Fruit fly (Drosophila melanogaster) whole organism, embryonic: ENCODE measurements around the gene 5-HT2B.
A peak's percentile ranks its signal among the peaks of the same experiment; 100 is the strongest.

ENCODE experiments used
- Atf-2 ChIP-seq: fragments of 200-800 bp; sonication (Bioruptor generic); optimal IDR thresholded peaks from 2 replicates; lab custom pipeline; 2016; ENCODE audit warnings: missing biosample characterization, missing genetic modification characterization
- BtbVII ChIP-seq: fragments of 200-800 bp; sonication (Bioruptor generic); optimal IDR thresholded peaks from 3 replicates; lab custom pipeline; 2017; ENCODE audit warnings: missing biosample characterization, mild to moderate bottlenecking, missing genetic modification characterization
- CG10543 ChIP-seq: fragments of 200-800 bp; sonication (Bioruptor generic); optimal IDR thresholded peaks from 3 replicates; lab custom pipeline; 2017; ENCODE audit warnings: missing biosample characterization, mild to moderate bottlenecking, missing genetic modification characterization, moderate library complexity
- CG12236 ChIP-seq: fragments of 200-800 bp; sonication (Bioruptor generic); optimal IDR thresholded peaks from 2 replicates; lab custom pipeline; 2016; ENCODE audit warnings: missing biosample characterization, missing genetic modification characterization
- CG12744 ChIP-seq: fragments of 200-800 bp; sonication (Bioruptor generic); optimal IDR thresholded peaks from 2 replicates; lab custom pipeline; 2016; ENCODE audit warnings: missing biosample characterization, missing genetic modification characterization
- CG15073 ChIP-seq: fragments of 200-800 bp; sonication (Bioruptor generic); optimal IDR thresholded peaks from 2 replicates; lab custom pipeline; 2016; ENCODE audit warnings: missing biosample characterization, missing genetic modification characterization
- CG1529 ChIP-seq: fragments of 200-800 bp; sonication (Bioruptor generic); optimal IDR thresholded peaks from 3 replicates; lab custom pipeline; 2018; ENCODE audit warnings: missing biosample characterization, missing genetic modification characterization
- CG15479 ChIP-seq: fragments of 200-800 bp; sonication (Bioruptor generic); optimal IDR thresholded peaks from 3 replicates; lab custom pipeline; 2019; ENCODE audit warnings: missing biosample characterization, mild to moderate bottlenecking, missing genetic modification characterization, moderate library complexity
- CG1602 ChIP-seq: fragments of 200-800 bp; sonication (Bioruptor generic); optimal IDR thresholded peaks from 3 replicates; lab custom pipeline; 2016; ENCODE audit warnings: missing biosample characterization, missing genetic modification characterization
- CG16815 ChIP-seq: fragments of 200-800 bp; sonication (Bioruptor generic); optimal IDR thresholded peaks from 3 replicates; lab custom pipeline; 2017; ENCODE audit warnings: missing biosample characterization, mild to moderate bottlenecking, missing genetic modification characterization
- CG17802 ChIP-seq: fragments of 200-800 bp; sonication (Bioruptor generic); optimal IDR thresholded peaks from 2 replicates; lab custom pipeline; 2018; ENCODE audit warnings: missing biosample characterization, mild to moderate bottlenecking, missing genetic modification characterization, moderate library complexity
- CG2202 ChIP-seq: fragments of 200-800 bp; sonication (Bioruptor generic); optimal IDR thresholded peaks from 2 replicates; lab custom pipeline; 2018; ENCODE audit warnings: missing biosample characterization, mild to moderate bottlenecking, missing genetic modification characterization
- CG30403 ChIP-seq: fragments of 200-800 bp; sonication (Bioruptor generic); optimal IDR thresholded peaks from 3 replicates; lab custom pipeline; 2016; ENCODE audit warnings: missing biosample characterization, missing genetic modification characterization
- CG33557 ChIP-seq: fragments of 200-800 bp; sonication (Bioruptor generic); optimal IDR thresholded peaks from 2 replicates; lab custom pipeline; 2019; ENCODE audit warnings: missing biosample characterization, mild to moderate bottlenecking, missing genetic modification characterization, moderate library complexity
- CG3726 ChIP-seq: fragments of 200-800 bp; sonication (Bioruptor generic); IDR thresholded peaks from 3 replicates; pipeline ENCODE4, ENCODE4 v1.3.6; 2022; ENCODE audit warnings: missing biosample characterization, missing genetic modification characterization
- CG42726 ChIP-seq: fragments of 200-800 bp; sonication (Bioruptor generic); IDR thresholded peaks from 2 replicates; pipeline ENCODE4 v1.3.6; 2022; ENCODE audit warnings: missing biosample characterization, missing genetic modification characterization; ENCODE audit not compliant: partially characterized antibody
- CG4617 ChIP-seq: fragments of 200-800 bp; sonication (Bioruptor generic); optimal IDR thresholded peaks from 3 replicates; lab custom pipeline; 2016; ENCODE audit warnings: missing biosample characterization, missing genetic modification characterization, borderline replicate concordance
- CG4820 ChIP-seq: fragments of 200-800 bp; sonication (Bioruptor generic); optimal IDR thresholded peaks from 3 replicates; lab custom pipeline; 2016; ENCODE audit warnings: missing biosample characterization, missing genetic modification characterization
- CG4854 ChIP-seq: fragments of 200-800 bp; sonication (Bioruptor generic); optimal IDR thresholded peaks from 2 replicates; lab custom pipeline; 2016; ENCODE audit warnings: missing biosample characterization, missing genetic modification characterization, inconsistent platforms
- CG5180 ChIP-seq: fragments of 200-800 bp; sonication (Bioruptor generic); optimal IDR thresholded peaks from 3 replicates; lab custom pipeline; 2017; ENCODE audit warnings: missing biosample characterization, missing genetic modification characterization, mild to moderate bottlenecking, moderate library complexity, missing genetic modification reagents
- CG5953 ChIP-seq: fragments of 200-800 bp; sonication (Bioruptor generic); IDR thresholded peaks from 2 replicates; pipeline ENCODE4 v1.3.6; 2022; ENCODE audit warnings: missing biosample characterization, missing genetic modification characterization
- CG6175 ChIP-seq: fragments of 200-800 bp; sonication (Bioruptor generic); IDR thresholded peaks from 3 replicates; pipeline ENCODE4 v1.3.6; 2022; ENCODE audit warnings: missing biosample characterization, missing genetic modification characterization
- CG7987 ChIP-seq: fragments of 200-800 bp; sonication (Bioruptor generic); optimal IDR thresholded peaks from 2 replicates; lab custom pipeline; 2018; ENCODE audit warnings: missing biosample characterization, mild to moderate bottlenecking, missing genetic modification characterization, moderate library complexity
- CTCF ChIP-seq: fragments of 200-800 bp; sonication (Bioruptor generic); optimal IDR thresholded peaks from 2 replicates; lab custom pipeline; 2017; ENCODE audit warnings: missing biosample characterization, mild to moderate bottlenecking, missing genetic modification characterization, moderate library complexity
- Camta ChIP-seq: fragments of 200-800 bp; sonication (Bioruptor generic); optimal IDR thresholded peaks from 2 replicates; lab custom pipeline; 2016; ENCODE audit warnings: missing biosample characterization, missing genetic modification characterization
- CrebB ChIP-seq: fragments of 200-800 bp; sonication (Bioruptor generic); optimal IDR thresholded peaks from 3 replicates; lab custom pipeline; 2018; ENCODE audit warnings: missing biosample characterization, mild to moderate bottlenecking, missing genetic modification characterization
- Eip74EF ChIP-seq, 2 experiments: fragments of 200-800 bp in 1 of 2; fragments of >200 bp in 1 of 2; sonication (Bioruptor generic) in 1 of 2; optimal IDR thresholded peaks; 2 replicates each; lab custom pipeline; 2017 to 2019; ENCODE audit warnings: missing biosample characterization in 2 of 2, missing genetic modification characterization in 2 of 2, mild to moderate bottlenecking in 1 of 2, moderate library complexity in 1 of 2
- Hey ChIP-seq: fragments of 200-800 bp; sonication (Bioruptor generic); optimal IDR thresholded peaks from 3 replicates; lab custom pipeline; 2018; ENCODE audit warnings: missing biosample characterization, mild to moderate bottlenecking, missing genetic modification characterization
- Myb ChIP-seq: fragments of 200-800 bp; sonication (Bioruptor generic); optimal IDR thresholded peaks from 2 replicates; lab custom pipeline; 2016; ENCODE audit warnings: missing biosample characterization, missing genetic modification characterization
- NK7.1 ChIP-seq: fragments of 200-800 bp; sonication (Bioruptor generic); optimal IDR thresholded peaks from 3 replicates; lab custom pipeline; 2016; ENCODE audit warnings: missing biosample characterization, missing genetic modification characterization
- Six4 ChIP-seq: fragments of 200-800 bp; sonication (Bioruptor generic); optimal IDR thresholded peaks from 2 replicates; lab custom pipeline; 2016; ENCODE audit warnings: missing biosample characterization, missing genetic modification characterization
- ab ChIP-seq: fragments of 200-800 bp; sonication (Bioruptor generic); optimal IDR thresholded peaks from 2 replicates; lab custom pipeline; 2016; ENCODE audit warnings: missing biosample characterization, missing genetic modification characterization
- ap ChIP-seq: fragments of 200-800 bp; sonication (Bioruptor generic); IDR thresholded peaks from 2 replicates; pipeline ENCODE4 v1.3.6; 2022; ENCODE audit warnings: missing biosample characterization, missing genetic modification characterization
- da ChIP-seq: fragments of 200-800 bp; sonication (Bioruptor generic); optimal IDR thresholded peaks from 2 replicates; lab custom pipeline; 2016; ENCODE audit warnings: missing biosample characterization, missing genetic modification characterization
- danr ChIP-seq: fragments of 200-800 bp; sonication (Bioruptor generic); IDR thresholded peaks from 2 replicates; pipeline ENCODE4 v1.3.6; 2022; ENCODE audit warnings: missing biosample characterization, missing genetic modification characterization
- dpn ChIP-seq, 2 experiments: fragments of 200-800 bp; sonication (Bioruptor generic); optimal IDR thresholded peaks; 3 replicates each; lab custom pipeline; 2016; ENCODE audit warnings: missing biosample characterization in 2 of 2, missing genetic modification characterization in 2 of 2
- fd3F ChIP-seq: fragments of 200-800 bp; sonication (Bioruptor generic); optimal IDR thresholded peaks from 2 replicates; lab custom pipeline; 2018; ENCODE audit warnings: missing biosample characterization, mild to moderate bottlenecking, missing genetic modification characterization, moderate library complexity
- grau ChIP-seq: fragments of 200-800 bp; optimal IDR thresholded peaks from 3 replicates; lab custom pipeline; 2019; ENCODE audit warnings: missing biosample characterization, mild to moderate bottlenecking, missing genetic modification characterization, moderate library complexity
- jing ChIP-seq: fragments of 200-800 bp; sonication (Bioruptor generic); optimal IDR thresholded peaks from 2 replicates; lab custom pipeline; 2018; ENCODE audit warnings: missing biosample characterization, mild to moderate bottlenecking, missing genetic modification characterization
- nmo ChIP-seq: fragments of 200-800 bp; sonication (Bioruptor generic); optimal IDR thresholded peaks from 2 replicates; lab custom pipeline; 2018; ENCODE audit warnings: missing biosample characterization, mild to moderate bottlenecking, missing genetic modification characterization, moderate library complexity
- pros ChIP-seq: fragments of 200-800 bp; sonication (Bioruptor generic); optimal IDR thresholded peaks from 3 replicates; lab custom pipeline; 2019; ENCODE audit warnings: missing biosample characterization, mild to moderate bottlenecking, missing genetic modification characterization, moderate library complexity
- psq ChIP-seq: fragments of 200-800 bp; sonication (Bioruptor generic); optimal IDR thresholded peaks from 2 replicates; lab custom pipeline; 2017; ENCODE audit warnings: missing biosample characterization, missing genetic modification characterization
- pum ChIP-seq: fragments of 200-800 bp; sonication (Bioruptor generic); optimal IDR thresholded peaks from 2 replicates; lab custom pipeline; 2016; ENCODE audit warnings: missing biosample characterization, missing genetic modification characterization
- rib ChIP-seq: fragments of 200-800 bp; sonication (Bioruptor generic); IDR thresholded peaks from 2 replicates; pipeline ENCODE4 v1.3.6; 2022; ENCODE audit warnings: missing biosample characterization, missing genetic modification characterization
- run ChIP-seq: fragments of 200-800 bp; sonication (Bioruptor generic); optimal IDR thresholded peaks from 3 replicates; lab custom pipeline; 2018; ENCODE audit warnings: missing biosample characterization, mild to moderate bottlenecking, missing genetic modification characterization
- schlank ChIP-seq: fragments of 200-800 bp; sonication (Bioruptor generic); optimal IDR thresholded peaks from 2 replicates; lab custom pipeline; 2018; ENCODE audit warnings: missing biosample characterization, mild to moderate bottlenecking, missing genetic modification characterization
- sd ChIP-seq: fragments of 200-800 bp; sonication (Bioruptor generic); optimal IDR thresholded peaks from 3 replicates; lab custom pipeline; 2018; ENCODE audit warnings: missing biosample characterization, mild to moderate bottlenecking, missing genetic modification characterization, moderate library complexity
- tgo ChIP-seq: fragments of 200-800 bp; sonication (Bioruptor generic); IDR thresholded peaks from 3 replicates; pipeline ENCODE4 v1.3.6; 2022; ENCODE audit warnings: missing biosample characterization, missing genetic modification characterization
- trem ChIP-seq: fragments of 200-800 bp; optimal IDR thresholded peaks from 3 replicates; lab custom pipeline; 2019; ENCODE audit warnings: missing biosample characterization, mild to moderate bottlenecking, missing genetic modification characterization, moderate library complexity
- tup ChIP-seq: fragments of 200-800 bp; sonication (Bioruptor generic); optimal IDR thresholded peaks from 2 replicates; lab custom pipeline; 2016; ENCODE audit warnings: missing biosample characterization, mild to moderate bottlenecking, missing genetic modification characterization, moderate library complexity
- z ChIP-seq: fragments of 200-800 bp; sonication (Bioruptor generic); IDR thresholded peaks from 3 replicates; pipeline ENCODE4 v1.3.6; 2022; ENCODE audit warnings: missing biosample characterization, missing genetic modification characterization

The 5-HT2B gene

dm6 chr3R:8650741-8651140 is 72.7 kb downstream of the 5-HT2B start, which contains the start of the genes Mkk4 and SLIRP2 (continued):
- TF ChIP-seq nmo (GFP tag; lab: Kevin White, UChicago), result peak; percentile 100
- TF ChIP-seq dpn (GFP tag; optimal IDR thresholded peaks at IDR 0.05; lab: Kevin White, UChicago), result peak; percentile 99
- TF ChIP-seq pros (GFP tag; lab: Kevin White, UChicago), result peak; percentile 73
- peak; percentile 98 for TF ChIP-seq BtbVII (GFP tag; lab: Kevin White, UChicago)
- peak; percentile 97 for TF ChIP-seq danr (GFP tag; lab: Robert Waterston, UW)
- peak; percentile 99 for TF ChIP-seq pum (GFP tag; lab: Kevin White, UChicago)
- peak; percentile 97 for TF ChIP-seq ab (GFP tag; lab: Kevin White, UChicago)
- TF ChIP-seq CG42726, result peak; percentile 85
- TF ChIP-seq CG2202 (tag; lab: Kevin White, UChicago), result peak; percentile 98
- peak; percentile 99 for TF ChIP-seq Six4 (GFP tag; lab: Kevin White, UChicago)
- TF ChIP-seq sd (tag; lab: Kevin White, UChicago), result peak; percentile 95
- peak; percentile 98 for TF ChIP-seq ap (GFP tag; lab: Robert Waterston, UW)
- peak; percentile 99 for TF ChIP-seq tgo (GFP tag; lab: Robert Waterston, UW)
- peak; percentile 92 for TF ChIP-seq Hey (tag; lab: Kevin White, UChicago)
- TF ChIP-seq CG6175 (GFP tag; lab: Robert Waterston, UW), result peak; percentile 98
- peak; percentile 75 for TF ChIP-seq CTCF (GFP tag; lab: Kevin White, UChicago)
- peak; percentile 78; the same call in 2 of the 3 replicates for TF ChIP-seq z (GFP tag; lab: Robert Waterston, UW)
- TF ChIP-seq CG16815 (GFP tag; lab: Kevin White, UChicago), result peak; percentile 99
- peak; percentile 99 for TF ChIP-seq Atf-2 (GFP tag; lab: Kevin White, UChicago)
- peak; percentile 98 for TF ChIP-seq CG12236 (GFP tag; lab: Kevin White, UChicago)
- TF ChIP-seq tup (GFP tag; lab: Kevin White, UChicago), result peak; percentile 98
- peak; percentile 98 for TF ChIP-seq CG5953
- TF ChIP-seq CG1602, result peak; percentile 100
- TF ChIP-seq jing, result peak; percentile 98
- peak; percentile 97 for TF ChIP-seq trem (tag; lab: Kevin White, UChicago)
- TF ChIP-seq fd3F (GFP tag; lab: Kevin White, UChicago), result peak; percentile 99
- TF ChIP-seq CG15479 (GFP tag; lab: Kevin White, UChicago), result peak; percentile 74
- TF ChIP-seq Eip74EF (GFP tag; optimal IDR thresholded peaks at IDR 0.05; lab: Kevin White, UChicago), result peak in 1 of 2 experiments; percentile 98

- TF ChIP-seq CG3726 (no peak), CG17802 (no peak), psq (no peak), CG10543 (peak; percentile 28), CG33557 (GFP tag; lab: Kevin White, UChicago) (peak; percentile 28), grau (tag; lab: Kevin White, UChicago) (peak; percentile 69), Myb (GFP tag; lab: Kevin White, UChicago) (peak; percentile 19), CG4617 (GFP tag; lab: Kevin White, UChicago) (peak; percentile 86), CrebB (tag; lab: Kevin White, UChicago) (no peak), schlank (tag; lab: Kevin White, UChicago) (no peak), Camta (GFP tag; lab: Kevin White, UChicago) (peak; percentile 28), rib (GFP tag; lab: Robert Waterston, UW) (no peak), da (GFP tag; lab: Kevin White, UChicago) (no peak), CG12236 (GFP tag; lab: Kevin White, UChicago) (no peak), run (no peak), CG12744 (GFP tag; lab: Kevin White, UChicago) (peak; percentile 61), CG5180 (GFP tag; lab: Kevin White, UChicago) (no peak), CG7987 (GFP tag; lab: Kevin White, UChicago) (peak; percentile 14), CG4820 (GFP tag; lab: Kevin White, UChicago) (no peak), CG15073 (GFP tag; lab: Kevin White, UChicago) (no peak), CG30403 (GFP tag; lab: Kevin White, UChicago) (peak; percentile 75), CG1529 (no peak), CG4854 (GFP tag; lab: Kevin White, UChicago) (peak; percentile 51), NK7.1 (peak; percentile 39)
These were observed 74.7 kb downstream of the 5-HT2B start, which contains the start of the genes Sys1 and Dhod for dm6 chr3R:8652731-8653130. TSS of gene Sys1 (plus strand) at chr3R:8652821. TSS of gene Dhod (minus strand) at chr3R:8652916.
